Fruit fly (Drosophila melanogaster) whole organism, adult: ENCODE results near the gene CG15877.
A peak's percentile ranks its signal among the peaks of the same experiment; 100 is the strongest.

ENCODE experiments used
- CG7101 ChIP-seq: fragments of 200-800 bp; sonication (Bioruptor generic); optimal IDR thresholded peaks from 2 replicates; lab custom pipeline; 2018; ENCODE audit warnings: missing biosample characterization, mild to moderate bottlenecking, missing genetic modification characterization, moderate library complexity
- kay ChIP-seq: fragments of 200-800 bp; sonication (Bioruptor generic); peaks from one replicate; lab custom pipeline; 2016; ENCODE audit warnings: missing biosample characterization, missing genetic modification characterization, borderline replicate concordance

dm6 chr3L:2373421-2374043 lies 3.8 kb downstream of the CG15877 start, which contains the start of the genes mRpL23 and CG9004:
- peak; percentile 97 for TF ChIP-seq kay (GFP tag; lab: Kevin White, UChicago)
- peak; percentile 99 for TF ChIP-seq CG7101
